Fruit fly (Drosophila melanogaster): ENCODE results near the gene chico.

- no peak for TF ChIP-seq CG8478 (optimal IDR thresholded peaks at IDR 0.05)
- no peak for TF ChIP-seq psq (optimal IDR thresholded peaks at IDR 0.05)
- no peak for TF ChIP-seq pan (optimal IDR thresholded peaks at IDR 0.05)
- TF ChIP-seq usp (GFP tag; optimal IDR thresholded peaks at IDR 0.05): no peak
- TF ChIP-seq EcR (GFP tag; optimal IDR thresholded peaks at IDR 0.05): no peak
These were observed 40.2 kb downstream of the chico start, which contains the start of gene Snx17 for dm6 chr2L:10206633-10207162.
